Worm (Caenorhabditis elegans) whole organism, L3 larva: ENCODE data around the gene prx-2.

Source experiments
- ZK546.5 ChIP-seq: sonication (generic microtip); optimal IDR thresholded peaks from 2 replicates; lab custom pipeline; 2017; ENCODE audit warnings: missing biosample characterization, missing genetic modification characterization
- ama-1 ChIP-seq: fragments of 150-350 bp; optimal IDR thresholded peaks from 2 replicates; lab custom pipeline; 2018
- ceh-16 ChIP-seq: sonication (generic microtip); optimal IDR thresholded peaks from 2 replicates; lab custom pipeline; 2017; ENCODE audit warnings: missing biosample characterization, missing genetic modification characterization
- egl-5 ChIP-seq: fragments of 150-350 bp; optimal IDR thresholded peaks from 2 replicates; lab custom pipeline; 2017; ENCODE audit warnings: missing biosample characterization, missing genetic modification reagents, missing genetic modification characterization, inconsistent platforms
- elt-1 ChIP-seq: fragments of 150-350 bp; optimal IDR thresholded peaks from 2 replicates; lab custom pipeline; 2014; ENCODE audit warnings: missing biosample characterization, missing genetic modification characterization
- elt-2 ChIP-seq: sonication (generic microtip); optimal IDR thresholded peaks from 2 replicates; lab custom pipeline; 2016; ENCODE audit warnings: missing genetic modification reagents, mild to moderate bottlenecking, missing genetic modification characterization, missing compliant biosample characterization
- eor-1 ChIP-seq, 2 experiments: fragments of 150-350 bp; optimal IDR thresholded peaks; 2 replicates each; lab custom pipeline; 2014 to 2018; ENCODE audit warnings: missing biosample characterization in 2 of 2, missing genetic modification characterization in 2 of 2
- fkh-10 ChIP-seq: sonication (generic microtip); optimal IDR thresholded peaks from 2 replicates; lab custom pipeline; 2017; ENCODE audit warnings: missing biosample characterization, missing genetic modification reagents, missing genetic modification characterization
- hmg-11 ChIP-seq: sonication (generic microtip); optimal IDR thresholded peaks from 2 replicates; lab custom pipeline; 2016; ENCODE audit warnings: missing genetic modification characterization, missing compliant biosample characterization
- lsy-12 ChIP-seq: sonication (generic microtip); optimal IDR thresholded peaks from 2 replicates; lab custom pipeline; 2016; ENCODE audit warnings: mild to moderate bottlenecking, missing genetic modification characterization, missing compliant biosample characterization
- mdl-1 ChIP-seq: fragments of 150-350 bp; optimal IDR thresholded peaks from 2 replicates; lab custom pipeline; 2014; ENCODE audit warnings: missing biosample characterization, missing genetic modification characterization
- mml-1 ChIP-seq: fragments of 150-350 bp; sonication (generic microtip); optimal IDR thresholded peaks from 3 replicates; lab custom pipeline; 2014; ENCODE audit warnings: missing biosample characterization, missing genetic modification characterization
- nfya-1 ChIP-seq: sonication (generic microtip); optimal IDR thresholded peaks from 2 replicates; lab custom pipeline; 2017; ENCODE audit warnings: missing genetic modification characterization, mild to moderate bottlenecking, missing compliant biosample characterization, antibody characterized with exemption, moderate library complexity; ENCODE audit not compliant: insufficient read depth
- nhr-11 ChIP-seq: fragments of 150-350 bp; optimal IDR thresholded peaks from 2 replicates; lab custom pipeline; 2014; ENCODE audit warnings: missing biosample characterization, missing genetic modification characterization
- nhr-237 ChIP-seq: fragments of 150-350 bp; optimal IDR thresholded peaks from 2 replicates; lab custom pipeline; 2014; ENCODE audit warnings: missing biosample characterization, missing genetic modification characterization
- nhr-25 ChIP-seq: sonication (generic microtip); optimal IDR thresholded peaks from 2 replicates; lab custom pipeline; 2017; ENCODE audit warnings: missing biosample characterization, missing genetic modification characterization
- nhr-28 ChIP-seq: fragments of 150-350 bp; optimal IDR thresholded peaks from 2 replicates; lab custom pipeline; 2014; ENCODE audit warnings: missing biosample characterization, missing genetic modification characterization
- nhr-76 ChIP-seq: fragments of 150-350 bp; sonication (generic microtip); optimal IDR thresholded peaks from 5 replicates; lab custom pipeline; 2014; ENCODE audit warnings: missing biosample characterization, missing genetic modification characterization
- nhr-77 ChIP-seq: fragments of 150-350 bp; optimal IDR thresholded peaks from 2 replicates; lab custom pipeline; 2014; ENCODE audit warnings: missing biosample characterization, missing genetic modification characterization
- pha-4 ChIP-seq: fragments of 150-350 bp; optimal IDR thresholded peaks from 2 replicates; lab custom pipeline; 2014; ENCODE audit warnings: missing biosample characterization, missing genetic modification reagents, missing genetic modification characterization
- pqm-1 ChIP-seq: fragments of 150-350 bp; optimal IDR thresholded peaks from 2 replicates; lab custom pipeline; 2017; ENCODE audit warnings: missing biosample characterization, missing genetic modification characterization, inconsistent platforms
- skn-1 ChIP-seq: fragments of 150-350 bp; optimal IDR thresholded peaks from 2 replicates; lab custom pipeline; 2014; ENCODE audit warnings: missing biosample characterization, missing genetic modification characterization
- snpc-4 ChIP-seq: fragments of 150-350 bp; optimal IDR thresholded peaks from 2 replicates; lab custom pipeline; 2014; ENCODE audit warnings: missing biosample characterization, missing genetic modification characterization
- tbx-2 ChIP-seq: sonication (generic microtip); optimal IDR thresholded peaks from 2 replicates; lab custom pipeline; 2016; ENCODE audit warnings: mild to moderate bottlenecking, missing genetic modification characterization, missing compliant biosample characterization
- unc-39 ChIP-seq: sonication (generic microtip); optimal IDR thresholded peaks from 4 replicates; lab custom pipeline; 2017; ENCODE audit warnings: missing biosample characterization, missing genetic modification characterization
- zag-1 ChIP-seq: fragments of 150-350 bp; optimal IDR thresholded peaks from 2 replicates; lab custom pipeline; 2014; ENCODE audit warnings: missing biosample characterization, missing genetic modification characterization
- ztf-11 ChIP-seq: fragments of 150-350 bp; optimal IDR thresholded peaks from 2 replicates; lab custom pipeline; 2014; ENCODE audit warnings: missing biosample characterization, missing genetic modification characterization
- ztf-4 ChIP-seq: fragments of 150-350 bp; optimal IDR thresholded peaks from 2 replicates; lab custom pipeline; 2014; ENCODE audit warnings: missing biosample characterization, missing genetic modification characterization

prx-2 gene

ce11 chrIV:11644705-11645104 is 776 bp downstream of the prx-2 start:
- peak; percentile 14 for TF ChIP-seq ama-1 (lab: Kevin White, UChicago)
- no peak for TF ChIP-seq snpc-4 (tag; lab: Kevin White, UChicago)

ce11 chrIV:11645354-11645753 is 1.4 kb downstream of the prx-2 start:
- no peak for TF ChIP-seq tbx-2 (tag; lab: Kevin White, UChicago)
- peak; percentile 26 for TF ChIP-seq nhr-11 (tag; lab: Kevin White, UChicago)
- no peak for TF ChIP-seq nhr-77
- peak; percentile 3 for TF ChIP-seq elt-2 (tag; lab: Kevin White, UChicago)
- TF ChIP-seq ztf-4 (tag; lab: Kevin White, UChicago) = no peak
- no peak for TF ChIP-seq lsy-12 (tag; lab: Kevin White, UChicago)
- peak; percentile 14 for TF ChIP-seq ama-1 (lab: Kevin White, UChicago)
- peak; percentile 39 for TF ChIP-seq egl-5 (tag; lab: Kevin White, UChicago)
- no peak for TF ChIP-seq nhr-237 (tag; lab: Kevin White, UChicago)

ce11 chrIV:11646908-11647307 is 3.0 kb downstream of the prx-2 start:
- peak; percentile 62 for TF ChIP-seq egl-5 (tag; lab: Kevin White, UChicago)
- TF ChIP-seq ama-1 (lab: Kevin White, UChicago) = no peak

ce11 chrIV:11649031-11649430 is 5.1 kb downstream of the prx-2 start, which contains the start of gene ZK809.8:
Gene ZK809.8 (minus strand): TSS chrIV:11649064.
- TF ChIP-seq nfya-1 (tag; lab: Kevin White, UChicago) = peak; percentile 2
- TF ChIP-seq mdl-1 (tag; lab: Kevin White, UChicago) = no peak
- TF ChIP-seq nhr-11 (tag; lab: Kevin White, UChicago) = peak; percentile 12

ce11 chrIV:11650344-11650743 is 6.4 kb downstream of the prx-2 start:
- TF ChIP-seq pha-4 (tag; lab: Kevin White, UChicago) = no peak
- TF ChIP-seq nhr-77 = no peak
- no peak for TF ChIP-seq nhr-25 (tag; lab: Kevin White, UChicago)
- no peak for TF ChIP-seq tbx-2 (tag; lab: Kevin White, UChicago)
- no peak for TF ChIP-seq ZK546.5 (tag; lab: Kevin White, UChicago)
- no peak for TF ChIP-seq nhr-28 (tag; lab: Kevin White, UChicago)
- no peak for TF ChIP-seq ceh-16

DNA sequence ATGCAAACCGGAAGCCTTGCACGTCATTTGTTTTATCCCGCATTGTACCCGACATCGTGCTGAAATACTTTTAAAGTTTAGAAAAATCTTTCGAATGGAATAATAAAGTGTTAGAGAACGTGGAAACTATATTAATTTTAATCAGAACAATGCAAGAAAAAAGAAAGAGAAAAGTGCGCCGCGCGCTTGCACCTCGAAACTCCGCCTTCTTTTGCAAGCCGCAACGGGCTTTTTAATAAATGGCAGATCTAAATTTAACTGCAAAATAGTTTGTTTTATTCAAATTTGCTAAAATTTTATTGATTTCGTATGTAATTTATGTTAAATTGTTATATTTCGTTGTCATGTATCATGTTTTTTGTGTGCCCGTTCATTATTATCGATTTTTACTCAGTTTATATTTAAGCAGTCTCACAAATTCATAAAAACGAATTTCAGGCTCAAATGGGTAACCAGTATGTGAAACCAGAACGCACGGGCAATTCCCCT is 8.1 kb downstream of the prx-2 start, which contains the start of the genes acl-3 and ndub-6:
acl-3 (minus strand) TSS at position 59 of the 489 bp plus-strand sequence.
ndub-6 (plus strand) TSS at position 439 of the 489 bp plus-strand sequence.
- TF ChIP-seq pha-4 (tag; lab: Kevin White, UChicago) (peak; percentile 16), egl-5 (tag; lab: Kevin White, UChicago) (no peak)
- TF ChIP-seq, all 47 proteins: peak for 1

DNA sequence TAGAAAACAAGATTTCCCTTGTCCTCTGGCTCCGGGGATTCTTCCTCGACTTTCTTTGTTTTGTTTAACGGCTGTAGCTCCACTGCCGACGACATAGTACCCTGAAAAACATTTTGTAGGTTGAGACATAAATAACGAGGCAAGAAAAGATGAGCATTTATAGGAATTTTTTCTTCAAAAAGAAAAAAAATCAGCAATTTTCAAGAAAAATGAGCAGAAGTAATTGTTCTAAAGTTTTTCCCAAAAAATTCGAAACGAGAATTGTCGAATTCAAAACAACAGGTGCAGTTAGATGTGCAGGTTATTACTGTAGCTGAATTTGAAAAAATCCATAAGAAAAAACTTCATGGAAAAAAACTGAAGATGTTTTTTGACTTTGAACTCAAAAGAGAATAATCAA is 11.4 kb downstream of the prx-2 start, which contains the start of gene ent-1:
ent-1 (minus strand) TSS at position 101 of the 400 bp plus-strand sequence.
- TF ChIP-seq zag-1 (tag; lab: Kevin White, UChicago) (no peak), eor-1 (tag; optimal IDR thresholded peaks at IDR 0.05; lab: Kevin White, UChicago) (no peak), hmg-11 (tag; lab: Kevin White, UChicago) (no peak), unc-39 (no peak)

- TF ChIP-seq pqm-1 (tag; lab: Kevin White, UChicago) (no peak), mml-1 (tag; lab: Kevin White, UChicago) (no peak), elt-1 (tag; lab: Kevin White, UChicago) (no peak), ztf-11 (tag; lab: Kevin White, UChicago) (no peak), nfya-1 (tag; lab: Kevin White, UChicago) (peak; percentile 20), skn-1 (no peak), hmg-11 (tag; lab: Kevin White, UChicago) (peak; percentile 34), nhr-11 (tag; lab: Kevin White, UChicago) (no peak), nhr-76 (no peak), fkh-10 (GFP tag; lab: Kevin White, UChicago) (no peak), eor-1 (tag; optimal IDR thresholded peaks at IDR 0.05; lab: Kevin White, UChicago) (no peak), ztf-4 (tag; lab: Kevin White, UChicago) (no peak), ama-1 (lab: Kevin White, UChicago) (no peak)
Measured at ce11 chrIV:11656144-11656780, 12.3 kb downstream of the prx-2 start, which contains the start of gene ZK809.5. Gene ZK809.5 (plus strand): TSS chrIV:11656730.
